Fruit fly (Drosophila melanogaster) whole organism, embryonic: Measurements from ENCODE around the gene Tailor.

ENCODE experiments used
- Adf1 ChIP-seq: fragments of 200-800 bp; sonication (Bioruptor generic); IDR thresholded peaks from 2 replicates; pipeline ENCODE4 v1.3.6; 2022; ENCODE audit warnings: missing biosample characterization, missing genetic modification characterization
- CG10267 ChIP-seq: fragments of 200-800 bp; sonication (Bioruptor generic); optimal IDR thresholded peaks from 2 replicates; lab custom pipeline; 2018; ENCODE audit warnings: missing biosample characterization, mild to moderate bottlenecking, missing genetic modification characterization, moderate library complexity
- CG10462 ChIP-seq: fragments of 200-800 bp; sonication (Bioruptor generic); optimal IDR thresholded peaks from 2 replicates; lab custom pipeline; 2016; ENCODE audit warnings: missing biosample characterization, missing genetic modification characterization
- CG10543 ChIP-seq: fragments of 200-800 bp; sonication (Bioruptor generic); optimal IDR thresholded peaks from 3 replicates; lab custom pipeline; 2017; ENCODE audit warnings: missing biosample characterization, mild to moderate bottlenecking, missing genetic modification characterization, moderate library complexity
- CG12104 ChIP-seq: fragments of 200-800 bp; sonication (Bioruptor generic); optimal IDR thresholded peaks from 3 replicates; lab custom pipeline; 2016; ENCODE audit warnings: missing biosample characterization, missing genetic modification characterization
- CG14860 ChIP-seq: fragments of 200-800 bp; sonication (Bioruptor generic); IDR thresholded peaks from 3 replicates; pipeline ENCODE4 v1.3.6; 2022; ENCODE audit warnings: missing biosample characterization, missing genetic modification characterization; ENCODE audit not compliant: partially characterized antibody
- CG1647 ChIP-seq: fragments of 200-800 bp; sonication (Bioruptor generic); optimal IDR thresholded peaks from 3 replicates; lab custom pipeline; 2016; ENCODE audit warnings: missing biosample characterization, missing genetic modification characterization
- CG16815 ChIP-seq: fragments of 200-800 bp; sonication (Bioruptor generic); optimal IDR thresholded peaks from 3 replicates; lab custom pipeline; 2017; ENCODE audit warnings: missing biosample characterization, mild to moderate bottlenecking, missing genetic modification characterization
- CG17829 ChIP-seq: fragments of 200-800 bp; optimal IDR thresholded peaks from 2 replicates; lab custom pipeline; 2019; ENCODE audit warnings: missing biosample characterization, mild to moderate bottlenecking, missing genetic modification characterization, moderate library complexity
- CG2116 ChIP-seq: fragments of 200-800 bp; sonication (Bioruptor generic); optimal IDR thresholded peaks from 3 replicates; lab custom pipeline; 2018; ENCODE audit warnings: missing biosample characterization, mild to moderate bottlenecking, missing genetic modification characterization
- CG2120 ChIP-seq: fragments of 200-800 bp; sonication (Bioruptor generic); optimal IDR thresholded peaks from 3 replicates; lab custom pipeline; 2016; ENCODE audit warnings: missing biosample characterization, missing genetic modification characterization
- CG3065 ChIP-seq: fragments of 200-800 bp; sonication (Bioruptor generic); optimal IDR thresholded peaks from 2 replicates; lab custom pipeline; 2016; ENCODE audit warnings: missing biosample characterization, missing genetic modification characterization
- CG3163 ChIP-seq: fragments of 200-800 bp; sonication (Bioruptor generic); optimal IDR thresholded peaks from 3 replicates; lab custom pipeline; 2016; ENCODE audit warnings: missing biosample characterization, missing genetic modification characterization
- CG34376 ChIP-seq: fragments of 200-800 bp; sonication (Bioruptor generic); optimal IDR thresholded peaks from 2 replicates; lab custom pipeline; 2018; ENCODE audit warnings: missing biosample characterization, mild to moderate bottlenecking, missing genetic modification characterization
- CG4328 ChIP-seq: fragments of 200-800 bp; sonication (Bioruptor generic); optimal IDR thresholded peaks from 3 replicates; lab custom pipeline; 2017; ENCODE audit warnings: missing biosample characterization, missing genetic modification reagents, missing genetic modification characterization
- CG6854 ChIP-seq: fragments of 200-800 bp; sonication (Bioruptor generic); optimal IDR thresholded peaks from 3 replicates; lab custom pipeline; 2017; ENCODE audit warnings: missing biosample characterization, mild to moderate bottlenecking, missing genetic modification characterization
- CG7357 ChIP-seq: fragments of 200-800 bp; sonication (Bioruptor generic); IDR thresholded peaks from 3 replicates; pipeline ENCODE4 v1.3.6; 2022; ENCODE audit warnings: missing biosample characterization, missing genetic modification characterization
- CG8290 ChIP-seq, 3 experiments: fragments of 200-800 bp; sonication (Bioruptor generic); optimal IDR thresholded peaks; 2 replicates each; lab custom pipeline; 2016 to 2019; ENCODE audit warnings: missing biosample characterization in 3 of 3, missing genetic modification characterization in 3 of 3, mild to moderate bottlenecking in 2 of 3, moderate library complexity in 1 of 3
- CG8765 ChIP-seq: fragments of 200-800 bp; sonication (Bioruptor generic); IDR thresholded peaks from 2 replicates; pipeline ENCODE4 v1.3.6; 2022; ENCODE audit warnings: missing biosample characterization, missing genetic modification characterization
- CG8944 ChIP-seq: fragments of 200-800 bp; sonication (Bioruptor generic); optimal IDR thresholded peaks from 3 replicates; lab custom pipeline; 2016; ENCODE audit warnings: missing biosample characterization, missing genetic modification characterization
- CG9609 ChIP-seq: fragments of 200-800 bp; sonication (Bioruptor generic); optimal IDR thresholded peaks from 3 replicates; lab custom pipeline; 2016; ENCODE audit warnings: missing biosample characterization, missing genetic modification characterization
- CTCF ChIP-seq: fragments of 200-800 bp; sonication (Bioruptor generic); optimal IDR thresholded peaks from 2 replicates; lab custom pipeline; 2017; ENCODE audit warnings: missing biosample characterization, mild to moderate bottlenecking, missing genetic modification characterization, moderate library complexity
- Fer1 ChIP-seq: fragments of 200-800 bp; sonication (Bioruptor generic); optimal IDR thresholded peaks from 2 replicates; lab custom pipeline; 2017; ENCODE audit warnings: missing biosample characterization, mild to moderate bottlenecking, missing genetic modification characterization
- Hr51 ChIP-seq, 2 experiments: fragments of 200-800 bp; sonication (Bioruptor generic); optimal IDR thresholded peaks; 2 replicates in 1 of 2; 3 replicates in 1 of 2; lab custom pipeline; 2016 to 2018; ENCODE audit warnings: missing biosample characterization in 2 of 2, missing genetic modification characterization in 2 of 2, mild to moderate bottlenecking in 1 of 2, moderate library complexity in 1 of 2
- Mad ChIP-seq: fragments of 200-800 bp; sonication (Bioruptor generic); optimal IDR thresholded peaks from 2 replicates; lab custom pipeline; 2016; ENCODE audit warnings: missing biosample characterization, missing genetic modification characterization
- Rfx ChIP-seq: fragments of 200-800 bp; sonication (Bioruptor generic); IDR thresholded peaks from 2 replicates; pipeline ENCODE4 v1.3.6; 2022; ENCODE audit warnings: missing biosample characterization, missing genetic modification characterization
- TFAM ChIP-seq: fragments of 200-800 bp; sonication (Bioruptor generic); optimal IDR thresholded peaks from 2 replicates; lab custom pipeline; 2017; ENCODE audit warnings: missing biosample characterization, missing genetic modification characterization, inconsistent platforms
- ac ChIP-seq: fragments of 200-800 bp; sonication (Bioruptor generic); optimal IDR thresholded peaks from 3 replicates; lab custom pipeline; 2017; ENCODE audit warnings: missing biosample characterization, mild to moderate bottlenecking, missing genetic modification characterization
- al ChIP-seq: fragments of 200-800 bp; sonication (Bioruptor generic); IDR thresholded peaks from 2 replicates; pipeline ENCODE4 v1.3.6; 2022; ENCODE audit warnings: missing biosample characterization, missing genetic modification characterization
- bowl ChIP-seq: fragments of 200-800 bp; sonication (Bioruptor generic); IDR thresholded peaks from 2 replicates; pipeline ENCODE4 v1.3.6; 2022; ENCODE audit warnings: missing biosample characterization, missing genetic modification characterization
- cas ChIP-seq: fragments of 200-800 bp; sonication (Bioruptor generic); IDR thresholded peaks from 2 replicates; pipeline ENCODE4 v1.3.6; 2022; ENCODE audit warnings: missing biosample characterization, missing genetic modification characterization
- cato ChIP-seq: fragments of 200-800 bp; sonication (Bioruptor generic); optimal IDR thresholded peaks from 2 replicates; lab custom pipeline; 2016; ENCODE audit warnings: missing biosample characterization, missing genetic modification characterization, borderline replicate concordance
- chif ChIP-seq, 2 experiments: fragments of 200-800 bp; sonication (Bioruptor generic); optimal IDR thresholded peaks; 3 replicates each; lab custom pipeline; 2016; ENCODE audit warnings: missing biosample characterization in 2 of 2, missing genetic modification characterization in 2 of 2
- dan ChIP-seq: fragments of 200-800 bp; sonication (Bioruptor generic); IDR thresholded peaks from 2 replicates; pipeline ENCODE4 v1.3.6; 2022; ENCODE audit warnings: missing biosample characterization, missing genetic modification characterization
- dati ChIP-seq: fragments of 200-800 bp; sonication (Bioruptor generic); IDR thresholded peaks from 2 replicates; pipeline ENCODE4 v1.3.6; 2022; ENCODE audit warnings: missing biosample characterization, missing genetic modification characterization
- dm ChIP-seq: fragments of 200-800 bp; sonication (Bioruptor generic); optimal IDR thresholded peaks from 3 replicates; lab custom pipeline; 2016; ENCODE audit warnings: missing biosample characterization, missing genetic modification characterization
- gcm ChIP-seq: fragments of 200-800 bp; sonication (Bioruptor generic); optimal IDR thresholded peaks from 2 replicates; lab custom pipeline; 2019; ENCODE audit warnings: missing biosample characterization, mild to moderate bottlenecking, missing genetic modification characterization, moderate library complexity
- gro ChIP-seq: fragments of 200-800 bp; sonication (Bioruptor generic); optimal IDR thresholded peaks from 2 replicates; lab custom pipeline; 2016; ENCODE audit warnings: missing biosample characterization, missing genetic modification characterization
- her ChIP-seq: fragments of 200-800 bp; sonication (Bioruptor generic); optimal IDR thresholded peaks from 2 replicates; lab custom pipeline; 2016; ENCODE audit warnings: missing biosample characterization, missing genetic modification characterization
- jigr1 ChIP-seq: fragments of 200-800 bp; sonication (Bioruptor generic); IDR thresholded peaks from 3 replicates; pipeline ENCODE4 v1.3.6; 2022; ENCODE audit warnings: missing biosample characterization, missing genetic modification characterization
- mirr ChIP-seq: fragments of 200-800 bp; sonication (Bioruptor generic); optimal IDR thresholded peaks from 3 replicates; lab custom pipeline; 2018; ENCODE audit warnings: missing biosample characterization, mild to moderate bottlenecking, missing genetic modification characterization
- odd ChIP-seq: fragments of 200-800 bp; sonication (Bioruptor generic); optimal IDR thresholded peaks from 2 replicates; lab custom pipeline; 2017; ENCODE audit warnings: missing biosample characterization, mild to moderate bottlenecking, missing genetic modification characterization
- onecut ChIP-seq: fragments of 200-800 bp; sonication (Bioruptor generic); IDR thresholded peaks from 2 replicates; pipeline ENCODE4 v1.3.6; 2022; ENCODE audit warnings: missing biosample characterization, missing genetic modification characterization
- sr ChIP-seq: fragments of 200-800 bp; sonication (Bioruptor generic); IDR thresholded peaks from 3 replicates; pipeline ENCODE4 v1.3.6; 2022; ENCODE audit warnings: missing biosample characterization, missing genetic modification characterization
- ssp ChIP-seq: fragments of 200-800 bp; sonication (Bioruptor generic); IDR thresholded peaks from 2 replicates; pipeline ENCODE4 v1.3.6; 2022; ENCODE audit warnings: missing biosample characterization, missing genetic modification characterization
- tap ChIP-seq: fragments of 200-800 bp; optimal IDR thresholded peaks from 3 replicates; lab custom pipeline; 2019; ENCODE audit warnings: missing biosample characterization, mild to moderate bottlenecking, missing genetic modification characterization, moderate library complexity
- tin ChIP-seq: fragments of 200-800 bp; sonication (Bioruptor generic); optimal IDR thresholded peaks from 3 replicates; lab custom pipeline; 2016; ENCODE audit warnings: missing biosample characterization, missing genetic modification characterization
- toy ChIP-seq: fragments of 200-800 bp; sonication (Bioruptor generic); IDR thresholded peaks from 2 replicates; pipeline ENCODE4 v1.3.6; 2022; ENCODE audit warnings: missing biosample characterization, missing genetic modification characterization
- ttk ChIP-seq: fragments of 200-800 bp; sonication (Bioruptor generic); IDR thresholded peaks from 2 replicates; pipeline ENCODE4 v2.1.2; 2022; ENCODE audit warnings: missing biosample characterization, missing genetic modification characterization
- vfl ChIP-seq: fragments of 200-800 bp; sonication (Bioruptor generic); optimal IDR thresholded peaks from 2 replicates; lab custom pipeline; 2016; ENCODE audit warnings: missing biosample characterization, missing genetic modification characterization

The Tailor gene

DNA sequence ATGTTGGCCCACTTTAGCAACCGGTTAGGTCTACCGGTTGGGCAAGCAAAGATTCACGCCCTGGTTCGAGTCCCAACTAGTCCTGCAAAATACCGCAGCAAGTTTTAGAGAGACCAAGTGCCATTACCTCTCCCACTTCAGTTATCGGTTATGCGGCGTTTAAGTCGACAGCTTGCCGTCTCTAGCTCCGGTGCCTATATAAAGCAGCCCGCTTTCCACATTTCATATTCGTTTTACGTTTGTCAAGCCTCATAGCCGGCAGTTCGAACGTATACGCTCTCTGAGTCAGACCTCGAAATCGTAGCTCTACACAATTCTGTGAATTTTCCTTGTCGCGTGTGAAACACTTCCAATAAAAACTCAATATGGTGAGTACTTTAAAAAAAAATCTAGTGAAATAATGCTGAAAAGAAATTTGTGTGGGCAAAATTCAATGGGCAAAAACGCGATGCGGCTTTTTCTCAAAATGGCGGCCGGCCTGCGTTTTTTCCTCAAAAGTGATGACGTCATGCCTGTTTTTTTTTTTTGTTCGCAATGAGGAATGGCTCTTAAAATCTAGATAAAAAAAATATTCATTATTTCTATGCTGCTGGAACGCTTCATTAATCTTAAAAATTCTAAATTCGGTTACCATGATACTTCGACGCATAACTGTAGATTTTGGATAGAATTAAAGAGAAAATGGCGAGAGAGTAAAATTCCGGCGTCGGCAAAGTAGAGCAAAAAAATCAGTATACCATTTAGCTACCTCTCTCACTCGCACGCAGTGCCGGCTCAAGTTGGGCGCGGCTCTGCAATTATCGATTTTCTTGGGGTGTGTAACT lies 706 bp upstream of the Tailor start, which contains the start of gene alphaTub84B (continued):
- TF ChIP-seq CG14860 (GFP tag; lab: Robert Waterston, UW) = peak; percentile 29; the same call in 1 of the 3 replicates
- peak; percentile 52 for TF ChIP-seq gcm (GFP tag; lab: Kevin White, UChicago)
- no peak for TF ChIP-seq TFAM (GFP tag; lab: Kevin White, UChicago)
- no peak for TF ChIP-seq cato (GFP tag; lab: Kevin White, UChicago)
- peak; percentile 67 for TF ChIP-seq vfl (GFP tag; lab: Kevin White, UChicago)
- TF ChIP-seq CG8944 (GFP tag; lab: Kevin White, UChicago) = peak; percentile 31
- peak; percentile 56 for TF ChIP-seq CG6854 (GFP tag; lab: Kevin White, UChicago)
- TF ChIP-seq CG12104 (GFP tag; lab: Kevin White, UChicago) = no peak
- no peak for TF ChIP-seq al
- peak; percentile 90 for TF ChIP-seq CG34376 (GFP tag; lab: Kevin White, UChicago)
- no peak for TF ChIP-seq jigr1
- peak; percentile 72 for TF ChIP-seq CG3163 (GFP tag; lab: Kevin White, UChicago)
- peak; percentile 72 for TF ChIP-seq ac (GFP tag; lab: Kevin White, UChicago)
- TF ChIP-seq onecut (GFP tag; lab: Robert Waterston, UW) = peak; percentile 99
- TF ChIP-seq mirr (GFP tag; lab: Kevin White, UChicago) = peak; percentile 81
- peak; percentile 89 for TF ChIP-seq gro (GFP tag; lab: Kevin White, UChicago)
- TF ChIP-seq odd (GFP tag; lab: Kevin White, UChicago) = peak; percentile 75
- TF ChIP-seq CG3065 = no peak
- no peak for TF ChIP-seq dan (GFP tag; lab: Robert Waterston, UW)
- TF ChIP-seq bowl (GFP tag; lab: Robert Waterston, UW) = peak; percentile 74; the same call in 1 of the 2 replicates
- TF ChIP-seq CG2120 (GFP tag; lab: Kevin White, UChicago) = peak; percentile 61
- TF ChIP-seq dm (GFP tag; lab: Kevin White, UChicago) = peak; percentile 54
- TF ChIP-seq Rfx (GFP tag; lab: Robert Waterston, UW) = peak; percentile 65
- TF ChIP-seq CG8290 (GFP tag; optimal IDR thresholded peaks at IDR 0.05; lab: Kevin White, UChicago) = peak; percentile 46
- TF ChIP-seq CG8290 (tag; optimal IDR thresholded peaks at IDR 0.05; lab: Kevin White, UChicago) = peak; percentile 59 to 93
- TF ChIP-seq sr (GFP tag; lab: Robert Waterston, UW) = peak; percentile 82; the same call in 2 of the 3 replicates
- peak; percentile 13; the same call in 1 of the 2 replicates for TF ChIP-seq ttk (GFP tag; lab: Robert Waterston, UW)
- TF ChIP-seq ssp = peak; percentile 46; the same call in 1 of the 2 replicates
- peak; percentile 34 to 41 for TF ChIP-seq chif (GFP tag; optimal IDR thresholded peaks at IDR 0.05; lab: Kevin White, UChicago)
- TF ChIP-seq CTCF (GFP tag; lab: Kevin White, UChicago) = peak; percentile 43
- TF ChIP-seq dati = peak; percentile 49
- TF ChIP-seq CG9609 = peak; percentile 3
- no peak for TF ChIP-seq CG10462
- TF ChIP-seq Hr51 (GFP tag; optimal IDR thresholded peaks at IDR 0.05; lab: Kevin White, UChicago) = peak; percentile 20 to 83
- peak; percentile 79 for TF ChIP-seq CG1647 (GFP tag; lab: Kevin White, UChicago)
- peak; percentile 66 for TF ChIP-seq CG17829 (tag; lab: Kevin White, UChicago)
- TF ChIP-seq toy (GFP tag; lab: Robert Waterston, UW) = no peak
- peak; percentile 61 for TF ChIP-seq CG4328
- peak; percentile 50 for TF ChIP-seq CG10267 (tag; lab: Kevin White, UChicago)
- TF ChIP-seq cas (GFP tag; lab: Robert Waterston, UW) = peak; percentile 63
- peak; percentile 20 for TF ChIP-seq tin (GFP tag; lab: Kevin White, UChicago)
- TF ChIP-seq CG7357 (GFP tag; lab: Robert Waterston, UW) = no peak
- TF ChIP-seq CG2116 (GFP tag; lab: Kevin White, UChicago) = no peak
- TF ChIP-seq her (GFP tag; lab: Kevin White, UChicago) = peak; percentile 87
- peak; percentile 85 for TF ChIP-seq CG10543 (GFP tag; lab: Kevin White, UChicago)
- TF ChIP-seq CG8765 = no peak
- peak; percentile 39 for TF ChIP-seq tap
- TF ChIP-seq Fer1 (GFP tag; lab: Kevin White, UChicago) = peak; percentile 82
- no peak for TF ChIP-seq CG16815
- peak; percentile 66 for TF ChIP-seq Mad
- no peak; the same call in 1 of the 2 replicates for TF ChIP-seq Adf1 (GFP tag; lab: Robert Waterston, UW)
